Fruit fly (Drosophila melanogaster): ENCODE results near the gene Takl2.

The Takl2 gene

DNA sequence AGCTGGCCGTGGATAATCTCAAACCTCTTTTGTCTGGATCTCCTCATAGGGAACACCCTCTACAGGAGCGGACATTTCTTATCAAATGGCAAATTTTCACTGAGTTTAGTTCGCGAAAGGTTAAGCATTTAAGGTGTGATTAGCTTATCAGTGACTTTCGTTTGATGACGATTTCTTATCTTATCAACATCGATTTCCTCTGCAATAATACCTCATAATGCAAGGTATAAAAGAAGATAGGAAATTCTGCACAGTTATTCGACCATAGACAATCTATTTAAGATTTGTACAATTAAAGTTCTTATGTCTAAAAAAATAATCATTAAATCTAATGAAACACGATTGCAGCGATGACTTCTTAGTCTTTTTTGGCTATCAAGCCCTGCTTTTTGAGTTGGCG is at the start of gene Takl2:
TSS of gene Takl2 (minus strand) at position 101 of the 400 bp plus-strand sequence.
- TF ChIP-seq Sin3A (optimal IDR thresholded peaks at IDR 0.05): no peak
- TF ChIP-seq psq (optimal IDR thresholded peaks at IDR 0.05): no peak
- TF ChIP-seq ttk (optimal IDR thresholded peaks at IDR 0.05): no peak
- no peak for TF ChIP-seq Myc (optimal IDR thresholded peaks at IDR 0.05)
- no peak for TF ChIP-seq h (optimal IDR thresholded peaks at IDR 0.05)
- TF ChIP-seq insv (optimal IDR thresholded peaks at IDR 0.05): no peak

- TF ChIP-seq insv (optimal IDR thresholded peaks at IDR 0.05) (no peak), psq (optimal IDR thresholded peaks at IDR 0.05) (no peak), Sin3A (optimal IDR thresholded peaks at IDR 0.05) (no peak)
Observed at dm6 chr3R:22781412-22781811, 47.8 kb upstream of the Takl2 start.

DNA sequence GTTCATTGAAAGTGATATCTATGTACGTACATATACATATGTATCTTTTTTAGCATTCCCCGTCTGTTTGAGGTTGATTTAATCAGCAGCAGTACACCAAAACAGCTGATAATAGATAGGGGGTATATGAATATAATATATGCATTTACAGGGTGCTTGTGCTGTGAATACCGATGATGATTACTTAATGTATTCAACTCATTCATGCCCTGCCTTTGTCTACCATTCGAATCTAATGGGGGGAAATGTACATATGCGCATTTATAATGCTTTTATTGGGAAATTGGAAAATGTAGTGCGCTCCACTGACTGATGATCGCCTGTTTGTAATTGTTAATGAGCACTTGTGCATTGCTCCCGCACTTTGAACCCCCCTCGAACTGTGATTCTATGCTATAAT is 46.5 kb upstream of the Takl2 start:
- TF ChIP-seq insv (optimal IDR thresholded peaks at IDR 0.05) (no peak), psq (optimal IDR thresholded peaks at IDR 0.05) (no peak), Sin3A (optimal IDR thresholded peaks at IDR 0.05) (no peak), Myc (optimal IDR thresholded peaks at IDR 0.05) (no peak), h (optimal IDR thresholded peaks at IDR 0.05) (no peak), ttk (optimal IDR thresholded peaks at IDR 0.05) (no peak)

- TF ChIP-seq ttk (optimal IDR thresholded peaks at IDR 0.05): no peak
- TF ChIP-seq psq (optimal IDR thresholded peaks at IDR 0.05): no peak
- no peak for TF ChIP-seq h (optimal IDR thresholded peaks at IDR 0.05)
- no peak for TF ChIP-seq Myc (optimal IDR thresholded peaks at IDR 0.05)
- no peak for TF ChIP-seq Sin3A (optimal IDR thresholded peaks at IDR 0.05)
- TF ChIP-seq insv (optimal IDR thresholded peaks at IDR 0.05): no peak
Observed at dm6 chr3R:22776457-22776856, 42.8 kb upstream of the Takl2 start.

dm6 chr3R:22771670-22772069 is 38.0 kb upstream of the Takl2 start, which contains the start of gene CG43095:
Gene CG43095, minus strand, starts transcription at chr3R:22771770.
- no peak for TF ChIP-seq psq (optimal IDR thresholded peaks at IDR 0.05)
- TF ChIP-seq Sin3A (optimal IDR thresholded peaks at IDR 0.05): no peak
- TF ChIP-seq Myc (optimal IDR thresholded peaks at IDR 0.05): no peak
- TF ChIP-seq ttk (optimal IDR thresholded peaks at IDR 0.05): no peak
- no peak for TF ChIP-seq insv (optimal IDR thresholded peaks at IDR 0.05)
- no peak for TF ChIP-seq h (optimal IDR thresholded peaks at IDR 0.05)

dm6 chr3R:22770887-22771286 is 37.2 kb upstream of the Takl2 start, which contains the start of gene CG43094:
Gene CG43094, minus strand, starts transcription at chr3R:22770987.
- TF ChIP-seq ttk (optimal IDR thresholded peaks at IDR 0.05): no peak
- no peak for TF ChIP-seq Myc (optimal IDR thresholded peaks at IDR 0.05)
- no peak for TF ChIP-seq h (optimal IDR thresholded peaks at IDR 0.05)
- no peak for TF ChIP-seq psq (optimal IDR thresholded peaks at IDR 0.05)
- TF ChIP-seq insv (optimal IDR thresholded peaks at IDR 0.05): no peak
- no peak for TF ChIP-seq Sin3A (optimal IDR thresholded peaks at IDR 0.05)

- no peak for TF ChIP-seq h (optimal IDR thresholded peaks at IDR 0.05)
- TF ChIP-seq psq (optimal IDR thresholded peaks at IDR 0.05): no peak
- TF ChIP-seq ttk (optimal IDR thresholded peaks at IDR 0.05): no peak
- no peak for TF ChIP-seq Myc (optimal IDR thresholded peaks at IDR 0.05)
- TF ChIP-seq Sin3A (optimal IDR thresholded peaks at IDR 0.05): no peak
- no peak for TF ChIP-seq insv (optimal IDR thresholded peaks at IDR 0.05)
Observed at dm6 chr3R:22770207-22770606, 36.6 kb upstream of the Takl2 start, which contains the start of gene CG43093. Gene CG43093, minus strand, starts transcription at chr3R:22770307.

DNA sequence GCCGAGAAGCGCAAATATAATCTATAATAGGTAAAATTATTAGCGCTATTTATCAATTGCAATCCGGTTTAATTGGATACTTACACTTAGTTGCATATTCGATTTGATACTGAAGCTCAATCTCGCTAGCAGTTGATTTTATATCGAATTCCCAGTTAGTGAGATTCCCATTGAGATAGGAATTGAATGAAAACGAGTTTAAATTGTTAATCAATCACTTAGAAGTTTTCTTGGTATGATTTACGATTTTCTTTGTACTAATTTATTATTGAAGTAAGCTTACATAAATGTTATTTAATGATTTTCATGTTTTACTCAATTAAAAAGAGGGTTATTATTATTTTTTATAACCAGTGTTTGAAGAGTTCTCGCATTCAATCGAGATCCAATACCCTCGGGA is 35.9 kb upstream of the Takl2 start, which contains the start of gene CG43092:
TSS of gene CG43092 (minus strand) at position 101 of the 400 bp plus-strand sequence.
- TF ChIP-seq Sin3A (optimal IDR thresholded peaks at IDR 0.05): no peak
- no peak for TF ChIP-seq psq (optimal IDR thresholded peaks at IDR 0.05)
- TF ChIP-seq insv (optimal IDR thresholded peaks at IDR 0.05): no peak
- TF ChIP-seq Myc (optimal IDR thresholded peaks at IDR 0.05): no peak
- TF ChIP-seq h (optimal IDR thresholded peaks at IDR 0.05): no peak
- no peak for TF ChIP-seq ttk (optimal IDR thresholded peaks at IDR 0.05)

- TF ChIP-seq insv (optimal IDR thresholded peaks at IDR 0.05) (no peak), psq (optimal IDR thresholded peaks at IDR 0.05) (no peak), ttk (optimal IDR thresholded peaks at IDR 0.05) (no peak), Myc (optimal IDR thresholded peaks at IDR 0.05) (no peak), Sin3A (optimal IDR thresholded peaks at IDR 0.05) (no peak), h (optimal IDR thresholded peaks at IDR 0.05) (no peak)
Observed at dm6 chr3R:22768633-22769032, 35.0 kb upstream of the Takl2 start, which contains the start of gene CG43091. Gene CG43091, minus strand, starts transcription at chr3R:22768733.

dm6 chr3R:22767599-22767998 is 33.9 kb upstream of the Takl2 start, which contains the start of gene CG13841:
Gene CG13841, minus strand, starts transcription at chr3R:22767699.
- no peak for TF ChIP-seq h (optimal IDR thresholded peaks at IDR 0.05)
- no peak for TF ChIP-seq Sin3A (optimal IDR thresholded peaks at IDR 0.05)
- no peak for TF ChIP-seq psq (optimal IDR thresholded peaks at IDR 0.05)
- no peak for TF ChIP-seq Myc (optimal IDR thresholded peaks at IDR 0.05)
- no peak for TF ChIP-seq ttk (optimal IDR thresholded peaks at IDR 0.05)
- no peak for TF ChIP-seq insv (optimal IDR thresholded peaks at IDR 0.05)

dm6 chr3R:22766072-22766471 is 32.4 kb upstream of the Takl2 start, which contains the start of gene Nepl15:
Gene Nepl15, minus strand, starts transcription at chr3R:22766172.
- TF ChIP-seq insv (optimal IDR thresholded peaks at IDR 0.05): no peak
- TF ChIP-seq h (optimal IDR thresholded peaks at IDR 0.05): no peak
- TF ChIP-seq ttk (optimal IDR thresholded peaks at IDR 0.05): no peak

- no peak for TF ChIP-seq psq (optimal IDR thresholded peaks at IDR 0.05)
- TF ChIP-seq ttk (optimal IDR thresholded peaks at IDR 0.05): no peak
- TF ChIP-seq insv (optimal IDR thresholded peaks at IDR 0.05): no peak
- no peak for TF ChIP-seq Myc (optimal IDR thresholded peaks at IDR 0.05)
- no peak for TF ChIP-seq h (optimal IDR thresholded peaks at IDR 0.05)
Observed at dm6 chr3R:22763587-22763986, 29.9 kb upstream of the Takl2 start, which contains the start of gene Nepl14. Gene Nepl14, minus strand, starts transcription at chr3R:22763711.

- TF ChIP-seq psq (optimal IDR thresholded peaks at IDR 0.05) (no peak), h (optimal IDR thresholded peaks at IDR 0.05) (no peak), Myc (optimal IDR thresholded peaks at IDR 0.05) (no peak), ttk (optimal IDR thresholded peaks at IDR 0.05) (no peak), Sin3A (optimal IDR thresholded peaks at IDR 0.05) (no peak), insv (optimal IDR thresholded peaks at IDR 0.05) (no peak)
Observed at dm6 chr3R:22760988-22761387, 27.3 kb upstream of the Takl2 start, which contains the start of gene Nepl13. Gene Nepl13, minus strand, starts transcription at chr3R:22761076.

Measured in Kc167 (cell line).